Worm (Caenorhabditis elegans) whole organism, L4 larva: ENCODE results near the gene aars-1.

ENCODE experiments used
- F26F4.8 ChIP-seq: fragments of 200-800 bp; sonication (Bioruptor generic); conservative IDR thresholded peaks from 2 replicates; pipeline ENCODE4 v1.3.6; 2022; ENCODE audit warnings: missing genetic modification characterization, missing compliant biosample characterization
- F44E2.7 ChIP-seq: fragments of 200-800 bp; sonication (Bioruptor generic); IDR thresholded peaks from 2 replicates; pipeline ENCODE4 v2.1.2; 2022; ENCODE audit warnings: missing genetic modification characterization, missing compliant biosample characterization
- R02D3.7 ChIP-seq: fragments of 150-350 bp; sonication (generic microtip); optimal IDR thresholded peaks from 3 replicates; lab custom pipeline; 2014; ENCODE audit warnings: missing biosample characterization, missing genetic modification characterization
- Y105C5A.15 ChIP-seq: fragments of 200-800 bp; sonication (Bioruptor generic); IDR thresholded peaks from 2 replicates; pipeline ENCODE4 v1.3.6; 2022; ENCODE audit warnings: missing genetic modification characterization, missing compliant biosample characterization
- Y48G9A.11 ChIP-seq: fragments of 200-800 bp; sonication (Bioruptor generic); IDR thresholded peaks from 2 replicates; pipeline ENCODE4 v1.3.6; 2022; ENCODE audit warnings: missing genetic modification reagents, missing genetic modification characterization, missing compliant biosample characterization
- ZK337.2 ChIP-seq: fragments of 200-800 bp; sonication (Bioruptor generic); IDR thresholded peaks from 2 replicates; pipeline ENCODE4 v1.3.6; 2022; ENCODE audit warnings: missing genetic modification reagents, missing genetic modification characterization, missing compliant biosample characterization
- ZK546.5 ChIP-seq, 2 experiments: sonication (generic microtip); optimal IDR thresholded peaks; 2 replicates each; lab custom pipeline; 2017; ENCODE audit warnings: missing biosample characterization in 2 of 2, missing genetic modification characterization in 2 of 2
- aha-1 ChIP-seq: fragments of 150-350 bp; peaks from one replicate; lab custom pipeline; 2014; ENCODE audit warnings: missing biosample characterization, missing genetic modification characterization
- arid-1 ChIP-seq: fragments of 200-800 bp; sonication (Bioruptor generic); conservative IDR thresholded peaks from 2 replicates; pipeline ENCODE4 v1.3.6; 2022; ENCODE audit warnings: missing genetic modification reagents, missing genetic modification characterization, missing compliant biosample characterization
- daf-12 ChIP-seq: fragments of 150-350 bp; optimal IDR thresholded peaks from 2 replicates; lab custom pipeline; 2014; ENCODE audit warnings: missing biosample characterization, missing genetic modification reagents, missing genetic modification characterization
- daf-19 ChIP-seq: fragments of 200-800 bp; sonication (Bioruptor generic); conservative IDR thresholded peaks from 2 replicates; pipeline ENCODE4 v1.3.6; 2022; ENCODE audit warnings: missing genetic modification characterization, missing compliant biosample characterization
- dmd-8 ChIP-seq: fragments of 200-800 bp; sonication (Bioruptor generic); IDR thresholded peaks from 2 replicates; pipeline ENCODE4 v1.3.6; 2022; ENCODE audit warnings: missing genetic modification characterization, missing compliant biosample characterization
- dmd-9 ChIP-seq: fragments of 200-800 bp; sonication (Bioruptor generic); IDR thresholded peaks from 2 replicates; pipeline ENCODE4 v1.3.6; 2022; ENCODE audit warnings: missing genetic modification reagents, missing genetic modification characterization, missing compliant biosample characterization
- duxl-1 ChIP-seq: sonication (generic microtip); optimal IDR thresholded peaks from 2 replicates; lab custom pipeline; 2016; ENCODE audit warnings: mild to moderate bottlenecking, missing genetic modification characterization, moderate library complexity, missing compliant biosample characterization; ENCODE audit not compliant: poor library complexity
- dve-1 ChIP-seq: sonication (generic microtip); optimal IDR thresholded peaks from 2 replicates; lab custom pipeline; 2017; ENCODE audit warnings: antibody characterized with exemption, mild to moderate bottlenecking, missing genetic modification characterization, missing compliant biosample characterization; ENCODE audit not compliant: insufficient read depth
- egl-27 ChIP-seq: sonication (generic microtip); optimal IDR thresholded peaks from 3 replicates; lab custom pipeline; 2017; ENCODE audit warnings: missing biosample characterization, missing genetic modification reagents, missing genetic modification characterization
- egl-43 ChIP-seq: fragments of 200-800 bp; sonication (Bioruptor generic); IDR thresholded peaks from 2 replicates; pipeline ENCODE4 v1.3.6; 2022; ENCODE audit warnings: missing genetic modification reagents, missing genetic modification characterization, missing compliant biosample characterization
- gei-8 ChIP-seq: fragments of 200-800 bp; sonication (Bioruptor generic); optimal IDR thresholded peaks from 2 replicates; lab custom pipeline; 2018; ENCODE audit warnings: mild to moderate bottlenecking, missing genetic modification characterization, missing compliant biosample characterization
- hif-1 ChIP-seq, 2 experiments: sonication (generic microtip); optimal IDR thresholded peaks; 2 replicates each; lab custom pipeline; 2016 to 2017; ENCODE audit warnings: missing compliant biosample characterization in 2 of 2, missing genetic modification characterization in 2 of 2, missing genetic modification reagents in 2 of 2, missing genotype in 2 of 2, mild to moderate bottlenecking in 1 of 2
- hlh-30 ChIP-seq: sonication (generic microtip); optimal IDR thresholded peaks from 2 replicates; lab custom pipeline; 2017; ENCODE audit warnings: antibody characterized with exemption, mild to moderate bottlenecking, missing genetic modification characterization, missing compliant biosample characterization; ENCODE audit not compliant: insufficient read depth
- lim-7 ChIP-seq: fragments of 200-800 bp; sonication (Bioruptor generic); IDR thresholded peaks from 2 replicates; pipeline ENCODE4 v1.3.6; 2022; ENCODE audit warnings: missing genetic modification characterization, missing compliant biosample characterization
- lin-15B ChIP-seq: fragments of 150-350 bp; sonication (generic microtip); optimal IDR thresholded peaks from 3 replicates; lab custom pipeline; 2014; ENCODE audit warnings: missing biosample characterization, missing genetic modification characterization
- lin-29 ChIP-seq: fragments of 200-800 bp; sonication (Bioruptor generic); IDR thresholded peaks from 2 replicates; pipeline ENCODE4 v1.3.6; 2022; ENCODE audit warnings: missing genetic modification reagents, missing genetic modification characterization, missing compliant biosample characterization
- mdl-1 ChIP-seq, 2 experiments: fragments of 150-350 bp in 1 of 2; sonication (generic microtip) in 1 of 2; optimal IDR thresholded peaks; 2 replicates each; lab custom pipeline; 2014 to 2017; ENCODE audit warnings: missing biosample characterization in 2 of 2, missing genetic modification characterization in 2 of 2
- mxl-2 ChIP-seq: fragments of 200-800 bp; sonication (Bioruptor generic); conservative IDR thresholded peaks from 2 replicates; pipeline ENCODE4 v1.3.6; 2022; ENCODE audit warnings: missing genetic modification reagents, missing genetic modification characterization, missing compliant biosample characterization
- nhr-10 ChIP-seq: fragments of 150-350 bp; optimal IDR thresholded peaks from 2 replicates; lab custom pipeline; 2014; ENCODE audit warnings: missing biosample characterization, missing genetic modification characterization
- nhr-11 ChIP-seq: fragments of 150-350 bp; optimal IDR thresholded peaks from 2 replicates; lab custom pipeline; 2014; ENCODE audit warnings: missing biosample characterization, missing genetic modification characterization
- nhr-28 ChIP-seq: fragments of 150-350 bp; optimal IDR thresholded peaks from 2 replicates; lab custom pipeline; 2014; ENCODE audit warnings: missing biosample characterization, missing genetic modification characterization
- nhr-48 ChIP-seq: sonication (generic microtip); optimal IDR thresholded peaks from 2 replicates; lab custom pipeline; 2016; ENCODE audit warnings: mild to moderate bottlenecking, missing genetic modification characterization, missing compliant biosample characterization
- nhr-77 ChIP-seq: fragments of 150-350 bp; optimal IDR thresholded peaks from 2 replicates; lab custom pipeline; 2014; ENCODE audit warnings: missing biosample characterization, missing genetic modification characterization
- pha-4 ChIP-seq, 2 experiments: fragments of 150-350 bp in 1 of 2; fragments of 200-800 bp in 1 of 2; sonication (Bioruptor generic) in 1 of 2; IDR thresholded peaks in 1 of 2; optimal IDR thresholded peaks in 1 of 2; 2 replicates each; pipeline versions ENCODE4 v1.3.6 to Lab custom; 2014 to 2022; ENCODE audit warnings: missing genetic modification characterization in 2 of 2, missing genetic modification reagents in 2 of 2, missing biosample characterization in 1 of 2, missing compliant biosample characterization in 1 of 2
- sdz-12 ChIP-seq: fragments of 200-800 bp; sonication (Bioruptor generic); optimal IDR thresholded peaks from 2 replicates; lab custom pipeline; 2018; ENCODE audit warnings: mild to moderate bottlenecking, missing genetic modification characterization, missing compliant biosample characterization
- snpc-1.2 ChIP-seq: fragments of 200-800 bp; sonication (Bioruptor generic); IDR thresholded peaks from 2 replicates; pipeline ENCODE4 v1.3.6; 2022; ENCODE audit warnings: missing genetic modification reagents, missing genetic modification characterization, missing compliant biosample characterization
- tra-1 ChIP-seq: fragments of 200-800 bp; sonication (Bioruptor generic); IDR thresholded peaks from 2 replicates; pipeline ENCODE4 v1.3.6; 2022; ENCODE audit warnings: missing genetic modification reagents, missing genetic modification characterization, missing compliant biosample characterization
- unc-130 ChIP-seq: sonication (generic microtip); optimal IDR thresholded peaks from 2 replicates; lab custom pipeline; 2016; ENCODE audit warnings: missing genetic modification reagents, missing genetic modification characterization, missing compliant biosample characterization
- unc-39 ChIP-seq: sonication (generic microtip); optimal IDR thresholded peaks from 2 replicates; lab custom pipeline; 2017; ENCODE audit warnings: missing biosample characterization, missing genetic modification characterization
- unc-62 ChIP-seq, 3 experiments: fragments of 150-350 bp in 1 of 3; sonication (generic microtip); optimal IDR thresholded peaks in 2 of 3; peaks in 1 of 3; 1 replicate in 1 of 3; 2 replicates in 2 of 3; lab custom pipeline; 2014 to 2017; ENCODE audit warnings: missing biosample characterization in 3 of 3, missing genetic modification characterization in 3 of 3, missing genetic modification reagents in 3 of 3, missing genotype in 1 of 3
- vab-7 ChIP-seq: fragments of 200-800 bp; sonication (Bioruptor generic); IDR thresholded peaks from 2 replicates; pipeline ENCODE4 v1.3.6; 2022; ENCODE audit warnings: missing genetic modification reagents, missing genetic modification characterization, missing compliant biosample characterization
- zag-1 ChIP-seq: fragments of 150-350 bp; optimal IDR thresholded peaks from 2 replicates; lab custom pipeline; 2014; ENCODE audit warnings: missing biosample characterization, missing genetic modification characterization
- ztf-11 ChIP-seq: fragments of 150-350 bp; optimal IDR thresholded peaks from 2 replicates; lab custom pipeline; 2014; ENCODE audit warnings: missing biosample characterization, missing genetic modification characterization
- ztf-7 ChIP-seq: fragments of 150-350 bp; optimal IDR thresholded peaks from 2 replicates; lab custom pipeline; 2014; ENCODE audit warnings: missing biosample characterization, missing genetic modification characterization

aars-1 gene

ce11 chrII:11453025-11453424, 11.3 kb downstream of the aars-1 start, which contains the start of gene rsp-1 (continued):
- TF ChIP-seq R02D3.7 (tag; lab: Kevin White, UChicago) (no peak), hif-1 (tag; optimal IDR thresholded peaks at IDR 0.05; lab: Kevin White, UChicago) (peak; percentile 3 to 79), unc-39 (tag; lab: Kevin White, UChicago) (no peak), egl-27 (tag; lab: Kevin White, UChicago) (no peak), ztf-7 (tag; lab: Kevin White, UChicago) (peak; percentile 23), mdl-1 (tag; optimal IDR thresholded peaks at IDR 0.05; lab: Kevin White, UChicago) (peak in 1 of 2 experiments; percentile 76), Y105C5A.15 (no peak), lin-29 (GFP tag; lab: Robert Waterston, UW) (peak; percentile 64; the same call in 1 of the 2 replicates), nhr-48 (tag; lab: Kevin White, UChicago) (peak; percentile 82), ZK337.2 (GFP tag; lab: Robert Waterston, UW) (no peak), pha-4 (GFP tag; IDR thresholded peaks at IDR 0.05; lab: Robert Waterston, UW) (peak; percentile 46; the same call in 1 of the 2 replicates), pha-4 (tag; optimal IDR thresholded peaks at IDR 0.05; lab: Kevin White, UChicago) (peak; percentile 33), lim-7 (GFP tag; lab: Robert Waterston, UW) (no peak), arid-1 (GFP tag; lab: Robert Waterston, UW) (peak; percentile 88), snpc-1.2 (GFP tag; lab: Robert Waterston, UW) (peak; percentile 53; the same call in 1 of the 2 replicates), lin-15B (no peak)

DNA sequence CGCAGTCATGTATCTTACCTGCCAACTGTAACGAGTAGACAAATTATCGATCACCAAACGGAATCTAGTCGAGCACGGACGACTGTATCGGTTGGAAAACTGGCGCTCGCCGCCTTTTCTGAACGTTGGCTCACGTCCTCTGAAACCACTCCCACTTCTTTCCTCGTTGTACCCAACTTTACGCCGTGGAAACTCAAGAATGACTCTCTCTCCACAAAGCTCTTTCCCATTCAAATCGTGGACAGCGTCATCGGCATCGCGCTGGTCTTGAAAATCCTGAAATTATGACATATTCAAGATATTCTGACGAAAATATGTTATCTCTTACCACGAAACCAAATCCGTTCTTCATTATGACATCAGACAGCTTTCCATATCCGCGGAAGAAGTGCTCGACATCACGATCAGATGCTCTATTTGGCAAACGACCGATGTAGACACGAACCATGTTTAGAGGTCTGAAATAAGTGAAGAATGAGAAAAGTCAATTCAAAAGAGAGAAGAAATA, 11.7 kb downstream of the aars-1 start, which contains the start of gene rsp-2:
Gene rsp-2, minus strand, starts transcription at position 458 of the 508 bp plus-strand sequence.
- TF ChIP-seq sdz-12 (GFP tag; lab: Kevin White, UChicago) (no peak), ZK546.5 (tag; optimal IDR thresholded peaks at IDR 0.05; lab: Kevin White, UChicago) (no peak), tra-1 (GFP tag; lab: Robert Waterston, UW) (no peak), aha-1 (peak; percentile 93), dmd-9 (GFP tag; lab: Robert Waterston, UW) (no peak), vab-7 (GFP tag; lab: Robert Waterston, UW) (no peak), nhr-10 (no peak), nhr-11 (tag; lab: Kevin White, UChicago) (no peak), duxl-1 (tag; lab: Kevin White, UChicago) (no peak), zag-1 (tag; lab: Kevin White, UChicago) (no peak), unc-62 (GFP tag; optimal IDR thresholded peaks at IDR 0.05 in 1 of 2; lab: Kevin White, UChicago) (peak in 1 of 2 experiments; percentile 28), unc-62 (tag; optimal IDR thresholded peaks at IDR 0.05; lab: Kevin White, UChicago) (no peak), gei-8 (GFP tag; lab: Kevin White, UChicago) (no peak), mxl-2 (GFP tag; lab: Robert Waterston, UW) (no peak), daf-19 (no peak), unc-130 (no peak), ztf-11 (tag; lab: Kevin White, UChicago) (no peak), dmd-8 (GFP tag; lab: Robert Waterston, UW) (no peak), Y105C5A.15 (no peak), egl-43 (0 out of 2 replicates have a peak, but pooled peaks have one; percentile 5), hlh-30 (tag; lab: Kevin White, UChicago) (no peak), Y48G9A.11 (GFP tag; lab: Robert Waterston, UW) (no peak), nhr-28 (tag; lab: Kevin White, UChicago) (no peak), nhr-77 (tag; lab: Kevin White, UChicago) (no peak), dve-1 (tag; lab: Kevin White, UChicago) (no peak), F44E2.7 (GFP tag; lab: Robert Waterston, UW) (no peak), daf-12 (no peak), F26F4.8 (no peak)
